Worm (Caenorhabditis elegans) whole organism, late embryonic: ENCODE data around the gene C33F10.11.
"Not testable (repeated sequence)": the region's sequence is repeated elsewhere in the genome, so short reads cannot be mapped to it uniquely, and the experiment has no call there.

ENCODE experiments used
- C38D4.7 ChIP-seq: fragments of 200-800 bp; sonication (Bioruptor generic); optimal IDR thresholded peaks from 2 replicates; lab custom pipeline; 2018; ENCODE audit warnings: mild to moderate bottlenecking, missing genetic modification characterization, moderate library complexity, missing compliant biosample characterization
- F13H6.1 ChIP-seq: sonication (generic microtip); optimal IDR thresholded peaks from 2 replicates; lab custom pipeline; 2016; ENCODE audit warnings: missing genetic modification characterization, missing compliant biosample characterization
- K09A11.1 ChIP-seq: sonication (generic microtip); optimal IDR thresholded peaks from 2 replicates; lab custom pipeline; 2017; ENCODE audit warnings: antibody characterized with exemption, mild to moderate bottlenecking, missing genetic modification characterization, missing compliant biosample characterization; ENCODE audit not compliant: insufficient read depth
- T23F11.4 ChIP-seq: fragments of 200-800 bp; sonication (Bioruptor generic); optimal IDR thresholded peaks from 2 replicates; lab custom pipeline; 2018; ENCODE audit warnings: mild to moderate bottlenecking, missing genetic modification characterization, missing compliant biosample characterization
- Y22D7AL.16 ChIP-seq: sonication (generic microtip); optimal IDR thresholded peaks from 2 replicates; lab custom pipeline; 2016; ENCODE audit warnings: missing genetic modification characterization, missing compliant biosample characterization
- ahr-1 ChIP-seq: sonication (generic microtip); optimal IDR thresholded peaks from 2 replicates; lab custom pipeline; 2016; ENCODE audit warnings: missing genetic modification characterization, missing compliant biosample characterization
- ceh-18 ChIP-seq: sonication (generic microtip); optimal IDR thresholded peaks from 2 replicates; lab custom pipeline; 2016; ENCODE audit warnings: missing genetic modification characterization, missing compliant biosample characterization
- ceh-19 ChIP-seq: fragments of 200-800 bp; sonication (Bioruptor generic); optimal IDR thresholded peaks from 2 replicates; lab custom pipeline; 2018; ENCODE audit warnings: mild to moderate bottlenecking, missing genetic modification characterization, missing compliant biosample characterization
- ceh-30 ChIP-seq: fragments of 150-350 bp; optimal IDR thresholded peaks from 2 replicates; lab custom pipeline; 2014; ENCODE audit warnings: missing biosample characterization, missing genetic modification characterization
- ceh-31 ChIP-seq: sonication (generic microtip); optimal IDR thresholded peaks from 2 replicates; lab custom pipeline; 2016; ENCODE audit warnings: missing genetic modification characterization, missing compliant biosample characterization
- ceh-6 ChIP-seq: fragments of 200-800 bp; sonication (Bioruptor generic); optimal IDR thresholded peaks from 2 replicates; lab custom pipeline; 2018; ENCODE audit warnings: mild to moderate bottlenecking, missing genetic modification characterization, missing compliant biosample characterization
- dve-1 ChIP-seq: sonication (generic microtip); optimal IDR thresholded peaks from 2 replicates; lab custom pipeline; 2017; ENCODE audit warnings: antibody characterized with exemption, mild to moderate bottlenecking, missing genetic modification characterization, missing compliant biosample characterization
- elt-2 ChIP-seq: sonication (generic microtip); optimal IDR thresholded peaks from 2 replicates; lab custom pipeline; 2016; ENCODE audit warnings: missing genetic modification reagents, missing genetic modification characterization, missing compliant biosample characterization
- elt-4 ChIP-seq: sonication (generic microtip); optimal IDR thresholded peaks from 2 replicates; lab custom pipeline; 2016; ENCODE audit warnings: missing genetic modification characterization, missing compliant biosample characterization
- fkh-10 ChIP-seq: fragments of 150-350 bp; optimal IDR thresholded peaks from 2 replicates; lab custom pipeline; 2014; ENCODE audit warnings: missing biosample characterization, missing genetic modification reagents, missing genetic modification characterization
- hlh-13 ChIP-seq: fragments of 200-800 bp; sonication (Bioruptor generic); optimal IDR thresholded peaks from 2 replicates; lab custom pipeline; 2018; ENCODE audit warnings: mild to moderate bottlenecking, missing genetic modification characterization, missing compliant biosample characterization
- hlh-6 ChIP-seq: sonication (generic microtip); optimal IDR thresholded peaks from 2 replicates; lab custom pipeline; 2016; ENCODE audit warnings: missing genotype, missing genetic modification characterization, missing compliant biosample characterization
- lin-11 ChIP-seq: fragments of 200-800 bp; sonication (Bioruptor generic); optimal IDR thresholded peaks from 2 replicates; lab custom pipeline; 2018; ENCODE audit warnings: mild to moderate bottlenecking, missing genetic modification characterization, missing compliant biosample characterization
- nfya-1 ChIP-seq: sonication (generic microtip); optimal IDR thresholded peaks from 2 replicates; lab custom pipeline; 2017; ENCODE audit warnings: missing genetic modification characterization, mild to moderate bottlenecking, missing compliant biosample characterization, antibody characterized with exemption, moderate library complexity
- odd-2 ChIP-seq: sonication (generic microtip); optimal IDR thresholded peaks from 2 replicates; lab custom pipeline; 2017; ENCODE audit warnings: antibody characterized with exemption, mild to moderate bottlenecking, missing genetic modification characterization, missing compliant biosample characterization
- pat-9 ChIP-seq: fragments of 200-800 bp; sonication (Bioruptor generic); optimal IDR thresholded peaks from 2 replicates; lab custom pipeline; 2018; ENCODE audit warnings: mild to moderate bottlenecking, missing genetic modification characterization, moderate library complexity, missing compliant biosample characterization
- pha-2 ChIP-seq: sonication (generic microtip); optimal IDR thresholded peaks from 2 replicates; lab custom pipeline; 2017; ENCODE audit warnings: mild to moderate bottlenecking, missing genetic modification characterization, missing compliant biosample characterization
- pros-1 ChIP-seq: fragments of 150-350 bp; optimal IDR thresholded peaks from 2 replicates; lab custom pipeline; 2014; ENCODE audit warnings: missing biosample characterization, missing genetic modification reagents, missing genetic modification characterization
- ref-2 ChIP-seq: sonication (generic microtip); optimal IDR thresholded peaks from 2 replicates; lab custom pipeline; 2016; ENCODE audit warnings: missing genetic modification characterization, missing compliant biosample characterization
- rnt-1 ChIP-seq: sonication (generic microtip); optimal IDR thresholded peaks from 2 replicates; lab custom pipeline; 2016; ENCODE audit warnings: missing genetic modification characterization, missing compliant biosample characterization
- syd-9 ChIP-seq: sonication (generic microtip); optimal IDR thresholded peaks from 2 replicates; lab custom pipeline; 2016; ENCODE audit warnings: mild to moderate bottlenecking, missing genetic modification characterization, moderate library complexity, missing compliant biosample characterization
- tbx-2 ChIP-seq: sonication (generic microtip); optimal IDR thresholded peaks from 2 replicates; lab custom pipeline; 2016; ENCODE audit warnings: missing genetic modification characterization, missing compliant biosample characterization
- ttx-3 ChIP-seq: sonication (generic microtip); optimal IDR thresholded peaks from 2 replicates; lab custom pipeline; 2016; ENCODE audit warnings: missing genetic modification reagents, missing genetic modification characterization, missing compliant biosample characterization
- unc-3 ChIP-seq, 2 experiments: fragments of 200-800 bp in 1 of 2; sonication (Bioruptor generic) in 1 of 2; sonication (generic microtip) in 1 of 2; conservative IDR thresholded peaks in 1 of 2; optimal IDR thresholded peaks in 1 of 2; 2 replicates each; pipeline versions ENCODE4 v1.3.6 to Lab custom; 2016 to 2022; ENCODE audit warnings: missing compliant biosample characterization in 2 of 2, missing genetic modification characterization in 2 of 2, missing genetic modification reagents in 1 of 2
- unc-42 ChIP-seq: sonication (generic microtip); optimal IDR thresholded peaks from 2 replicates; lab custom pipeline; 2016; ENCODE audit warnings: missing genotype, missing genetic modification characterization, missing compliant biosample characterization
- zip-5 ChIP-seq: sonication (generic microtip); optimal IDR thresholded peaks from 2 replicates; lab custom pipeline; 2016; ENCODE audit warnings: missing genetic modification characterization, missing compliant biosample characterization
- ztf-16 ChIP-seq: sonication (generic microtip); optimal IDR thresholded peaks from 2 replicates; lab custom pipeline; 2017; ENCODE audit warnings: missing genetic modification characterization, missing compliant biosample characterization

Gene C33F10.11

DNA sequence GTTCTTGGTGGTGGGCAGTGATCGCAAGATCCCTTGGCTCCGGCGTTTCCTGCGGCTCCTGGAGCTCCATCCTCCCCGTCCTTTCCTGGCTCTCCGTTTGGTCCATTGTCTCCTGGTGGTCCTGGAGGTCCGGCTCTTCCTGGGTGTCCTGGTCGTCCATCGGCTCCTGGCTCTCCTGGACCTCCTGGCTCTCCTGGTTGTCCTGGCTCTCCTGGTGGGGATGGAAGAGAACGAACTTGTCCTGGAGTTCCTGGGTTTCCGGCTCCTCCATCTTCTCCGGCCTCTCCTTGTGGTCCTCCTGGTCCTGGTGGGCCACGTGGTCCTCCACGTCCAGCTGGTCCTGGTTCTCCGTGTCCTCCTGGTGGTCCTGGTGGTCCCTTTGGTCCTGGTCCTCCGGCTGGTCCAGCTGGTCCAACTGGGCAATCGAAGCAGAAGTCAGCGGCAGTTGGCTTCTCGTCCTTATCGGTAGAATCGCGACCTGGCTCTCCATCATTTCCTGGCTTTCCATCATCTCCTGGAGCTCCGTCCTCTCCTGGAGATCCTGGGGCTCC, 35.2 kb upstream of the C33F10.11 start:
- TF ChIP-seq K09A11.1 (tag; lab: Kevin White, UChicago) = no peak
- TF ChIP-seq nfya-1 = no peak
- TF ChIP-seq ceh-31 (tag; lab: Kevin White, UChicago) = peak; percentile 18
- no peak for TF ChIP-seq unc-3 (GFP tag; conservative IDR thresholded peaks at IDR 0.05; lab: Robert Waterston, UW)
- no peak for TF ChIP-seq unc-3 (tag; optimal IDR thresholded peaks at IDR 0.05; lab: Kevin White, UChicago)
- peak; percentile 9 for TF ChIP-seq hlh-6 (tag; lab: Kevin White, UChicago)
- TF ChIP-seq elt-4 (tag; lab: Kevin White, UChicago) = peak; percentile 86

DNA sequence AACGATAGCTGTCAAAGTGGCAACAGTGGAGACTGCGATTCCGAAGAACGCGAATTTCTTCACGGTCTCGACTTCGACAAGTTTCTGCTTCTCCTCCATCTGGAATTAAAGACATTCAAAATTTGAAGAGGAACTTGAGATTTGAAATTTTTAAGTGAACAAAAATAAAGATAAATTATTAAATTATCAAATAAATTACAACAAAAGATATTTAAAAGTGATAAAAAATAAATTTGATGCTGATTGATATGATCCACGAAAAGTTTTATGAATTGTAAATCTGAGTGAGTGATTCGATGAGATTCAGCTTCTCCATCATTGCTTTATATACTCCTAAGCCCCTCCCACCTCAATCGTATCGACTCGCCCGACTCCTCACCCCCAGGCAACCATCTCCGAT, 32.8 kb upstream of the C33F10.11 start, which contains the start of gene col-17:
Gene col-17 (minus strand): TSS at position 101 of the 400 bp plus-strand sequence.
- TF ChIP-seq syd-9 (no peak), elt-2 (tag; lab: Kevin White, UChicago) (no peak)

DNA sequence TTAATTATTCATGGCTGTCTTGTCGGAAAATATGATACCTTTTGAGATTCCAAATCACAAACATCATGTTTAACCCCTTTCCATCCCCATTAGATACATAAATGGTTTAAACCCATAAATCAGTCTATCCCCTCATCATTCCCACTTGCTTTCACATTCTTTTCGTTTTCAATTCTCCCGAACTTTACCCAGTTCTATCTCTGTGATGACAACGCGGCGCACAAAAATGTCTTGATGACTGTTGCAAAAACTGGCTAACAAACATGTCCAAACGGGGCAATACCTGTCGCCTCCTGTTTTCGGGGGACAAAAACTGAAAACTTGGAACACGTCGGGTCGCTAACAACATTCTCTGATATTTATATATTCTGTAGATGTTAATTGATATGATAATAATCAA, 31.4 kb upstream of the C33F10.11 start:
- TF ChIP-seq Y22D7AL.16 = no peak
- no peak for TF ChIP-seq fkh-10
- TF ChIP-seq ceh-19 (GFP tag; lab: Kevin White, UChicago) = no peak
- no peak for TF ChIP-seq rnt-1 (tag; lab: Kevin White, UChicago)
- no peak for TF ChIP-seq odd-2 (tag; lab: Kevin White, UChicago)

DNA sequence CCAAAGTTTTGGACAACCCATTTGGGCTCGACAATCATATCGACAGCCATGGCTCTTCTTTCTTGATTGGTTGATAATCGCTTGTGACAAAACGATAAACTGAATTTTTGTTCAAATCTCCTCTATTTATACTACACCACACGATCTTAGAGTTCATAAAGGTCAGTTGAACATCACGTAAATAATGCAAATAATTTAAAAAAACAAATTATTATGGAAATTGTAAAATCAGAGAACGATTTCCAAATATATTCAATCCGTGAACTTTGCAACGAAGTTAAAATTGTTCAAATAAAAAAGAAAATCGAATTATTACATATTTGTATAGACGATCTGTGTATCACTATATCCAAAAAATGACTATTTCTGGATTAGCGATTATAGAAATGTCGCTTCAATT, 28.7 kb upstream of the C33F10.11 start, which contains the start of the genes mpst-4 and F11G11.14:
Gene mpst-4 (minus strand): TSS at position 101 of the 400 bp plus-strand sequence.
Gene F11G11.14 (plus strand): TSS at position 325 of the 400 bp plus-strand sequence.
- TF ChIP-seq F13H6.1 (tag; lab: Kevin White, UChicago) (no peak), pat-9 (tag; lab: Kevin White, UChicago) (no peak), hlh-13 (no peak), elt-2 (tag; lab: Kevin White, UChicago) (no peak), ztf-16 (no peak)

DNA sequence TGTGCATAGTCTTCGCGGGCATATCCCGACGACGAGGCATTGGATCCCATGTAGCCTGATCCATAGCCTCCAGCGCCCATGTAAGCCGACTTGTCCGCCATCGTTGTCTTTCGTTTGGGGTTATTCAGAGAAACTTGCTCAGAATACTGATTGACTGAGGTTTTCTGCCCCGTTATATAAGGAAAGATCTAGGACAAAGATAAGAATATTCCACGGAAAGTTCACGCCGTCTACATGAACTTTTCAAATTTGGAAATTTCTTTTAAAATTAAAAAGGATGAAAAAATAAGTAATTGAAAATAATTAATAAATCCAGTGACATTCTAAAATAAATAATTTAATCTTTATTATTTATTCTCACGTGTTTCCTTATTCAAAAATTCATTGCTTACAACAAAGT, 25.6 kb upstream of the C33F10.11 start, which contains the start of the genes nspd-5 and F11G11.4:
Gene nspd-5 (minus strand): TSS at position 101 of the 400 bp plus-strand sequence.
Gene F11G11.4 (plus strand): TSS at position 335 of the 400 bp plus-strand sequence.
- TF ChIP-seq tbx-2 (tag; lab: Kevin White, UChicago); C38D4.7 (GFP tag; lab: Kevin White, UChicago); K09A11.1 (tag; lab: Kevin White, UChicago): not testable (repeated sequence)

DNA sequence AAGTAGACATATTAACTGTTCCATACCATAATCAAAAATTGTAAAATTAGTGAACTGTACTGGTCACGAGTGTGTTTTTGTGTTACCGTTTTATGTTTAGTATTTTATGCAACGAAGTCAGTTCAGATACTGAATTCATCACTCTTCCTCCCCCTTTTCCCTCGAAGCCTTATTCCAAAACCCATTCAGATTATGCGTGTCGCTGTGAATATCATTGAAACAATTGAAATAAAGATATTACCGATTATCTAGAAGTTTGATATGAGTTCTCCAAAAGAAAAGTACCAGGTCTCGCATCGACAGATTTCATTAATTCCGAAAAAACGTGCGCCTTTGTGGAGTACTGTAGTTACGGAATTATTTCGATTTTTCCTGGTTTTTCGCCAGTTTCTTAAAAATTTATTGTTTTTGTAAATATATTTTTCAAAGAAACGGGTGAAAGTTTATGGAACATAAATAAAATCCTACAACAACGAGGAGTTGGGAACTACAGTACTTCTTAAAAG, 24.3 kb upstream of the C33F10.11 start:
- TF ChIP-seq zip-5 (tag; lab: Kevin White, UChicago) (no peak), ceh-6 (GFP tag; lab: Kevin White, UChicago) (no peak), pros-1 (tag; lab: Kevin White, UChicago) (no peak), dve-1 (no peak), unc-42 (tag; lab: Kevin White, UChicago) (no peak), ttx-3 (no peak), pha-2 (tag; lab: Kevin White, UChicago) (no peak), ceh-31 (tag; lab: Kevin White, UChicago) (no peak), ztf-16 (no peak), ceh-18 (tag; lab: Kevin White, UChicago) (no peak), ceh-30 (tag; lab: Kevin White, UChicago) (no peak), F13H6.1 (tag; lab: Kevin White, UChicago) (no peak), elt-2 (tag; lab: Kevin White, UChicago) (no peak), Y22D7AL.16 (no peak), ref-2 (tag; lab: Kevin White, UChicago) (no peak), T23F11.4 (GFP tag; lab: Kevin White, UChicago) (no peak), lin-11 (tag; lab: Kevin White, UChicago) (no peak), hlh-13 (no peak), ahr-1 (tag; lab: Kevin White, UChicago) (no peak), fkh-10 (no peak)
